Worm (Caenorhabditis elegans) whole organism, L4 larva: ENCODE measurements around the gene srd-42.
A peak's percentile ranks its signal among the peaks of the same experiment; 100 is the strongest.

Source experiments
- F37D6.2 ChIP-seq: sonication (generic microtip); optimal IDR thresholded peaks from 2 replicates; lab custom pipeline; 2016; ENCODE audit warnings: mild to moderate bottlenecking, missing genetic modification characterization, missing compliant biosample characterization
- F44E2.7 ChIP-seq: fragments of 200-800 bp; sonication (Bioruptor generic); IDR thresholded peaks from 2 replicates; pipeline ENCODE4 v2.1.2; 2022; ENCODE audit warnings: missing genetic modification characterization, missing compliant biosample characterization
- F49E8.2 ChIP-seq: sonication (generic microtip); optimal IDR thresholded peaks from 2 replicates; lab custom pipeline; 2016; ENCODE audit warnings: missing compliant biosample characterization, mild to moderate bottlenecking, missing genetic modification characterization, borderline replicate concordance
- T26A8.4 ChIP-seq: fragments of 200-800 bp; sonication (Bioruptor generic); IDR thresholded peaks from 2 replicates; pipeline ENCODE4 v1.3.6; 2022; ENCODE audit warnings: missing genetic modification characterization, missing compliant biosample characterization
- Y48G9A.11 ChIP-seq: fragments of 200-800 bp; sonication (Bioruptor generic); IDR thresholded peaks from 2 replicates; pipeline ENCODE4 v1.3.6; 2022; ENCODE audit warnings: missing genetic modification reagents, missing genetic modification characterization, missing compliant biosample characterization
- Y75B8A.6 ChIP-seq: fragments of 200-800 bp; sonication (Bioruptor generic); IDR thresholded peaks from 2 replicates; pipeline ENCODE4 v1.3.6; 2022; ENCODE audit warnings: missing genetic modification reagents, missing genetic modification characterization, missing compliant biosample characterization
- aly-2 ChIP-seq: sonication (generic microtip); optimal IDR thresholded peaks from 2 replicates; lab custom pipeline; 2018; ENCODE audit warnings: missing biosample characterization, missing genetic modification characterization
- ama-1 ChIP-seq: fragments of 150-350 bp; optimal IDR thresholded peaks from 2 replicates; lab custom pipeline; 2014; ENCODE audit warnings: inconsistent platforms, mixed read lengths
- arid-1 ChIP-seq: fragments of 200-800 bp; sonication (Bioruptor generic); conservative IDR thresholded peaks from 2 replicates; pipeline ENCODE4 v1.3.6; 2022; ENCODE audit warnings: missing genetic modification reagents, missing genetic modification characterization, missing compliant biosample characterization
- attf-4 ChIP-seq: sonication (generic microtip); optimal IDR thresholded peaks from 3 replicates; lab custom pipeline; 2017; ENCODE audit warnings: missing biosample characterization, missing genetic modification characterization
- ceh-20 ChIP-seq: fragments of 200-800 bp; sonication (Bioruptor generic); IDR thresholded peaks from 2 replicates; pipeline ENCODE4 v1.3.6; 2022; ENCODE audit warnings: missing genetic modification reagents, missing genetic modification characterization, missing compliant biosample characterization
- ceh-28 ChIP-seq: fragments of 150-350 bp; optimal IDR thresholded peaks from 2 replicates; lab custom pipeline; 2014; ENCODE audit warnings: missing biosample characterization, missing genetic modification reagents, missing genetic modification characterization
- ceh-32 ChIP-seq: sonication (generic microtip); optimal IDR thresholded peaks from 2 replicates; lab custom pipeline; 2016; ENCODE audit warnings: mild to moderate bottlenecking, missing genetic modification characterization, missing compliant biosample characterization; ENCODE audit not compliant: poor library complexity
- ceh-44 ChIP-seq: fragments of 200-800 bp; sonication (Bioruptor generic); IDR thresholded peaks from 2 replicates; pipeline ENCODE4 v1.3.6; 2022; ENCODE audit warnings: missing genetic modification reagents, missing genetic modification characterization, missing compliant biosample characterization
- ces-1 ChIP-seq: fragments of 150-350 bp; sonication (generic microtip); optimal IDR thresholded peaks from 4 replicates; lab custom pipeline; 2014; ENCODE audit warnings: missing biosample characterization, missing genetic modification reagents, missing genetic modification characterization
- daf-19 ChIP-seq: fragments of 200-800 bp; sonication (Bioruptor generic); conservative IDR thresholded peaks from 2 replicates; pipeline ENCODE4 v1.3.6; 2022; ENCODE audit warnings: missing genetic modification characterization, missing compliant biosample characterization
- daf-8 ChIP-seq: fragments of 200-800 bp; sonication (Bioruptor generic); IDR thresholded peaks from 2 replicates; pipeline ENCODE4 v1.3.6; 2022; ENCODE audit warnings: missing genetic modification characterization, missing compliant biosample characterization
- dmd-6 ChIP-seq: fragments of 200-800 bp; sonication (Bioruptor generic); IDR thresholded peaks from 2 replicates; pipeline ENCODE4 v1.3.6; 2022; ENCODE audit warnings: missing genetic modification reagents, missing genetic modification characterization, missing compliant biosample characterization
- dmd-8 ChIP-seq: fragments of 200-800 bp; sonication (Bioruptor generic); IDR thresholded peaks from 2 replicates; pipeline ENCODE4 v1.3.6; 2022; ENCODE audit warnings: missing genetic modification characterization, missing compliant biosample characterization
- dve-1 ChIP-seq: sonication (generic microtip); optimal IDR thresholded peaks from 2 replicates; lab custom pipeline; 2017; ENCODE audit warnings: antibody characterized with exemption, mild to moderate bottlenecking, missing genetic modification characterization, missing compliant biosample characterization; ENCODE audit not compliant: insufficient read depth
- fkh-10 ChIP-seq: fragments of 150-350 bp; optimal IDR thresholded peaks from 2 replicates; lab custom pipeline; 2014; ENCODE audit warnings: missing biosample characterization, missing genetic modification reagents, missing genetic modification characterization
- fos-1 ChIP-seq: fragments of 150-350 bp; optimal IDR thresholded peaks from 2 replicates; lab custom pipeline; 2014; ENCODE audit warnings: missing biosample characterization, missing genetic modification characterization
- gei-8 ChIP-seq: fragments of 200-800 bp; sonication (Bioruptor generic); optimal IDR thresholded peaks from 2 replicates; lab custom pipeline; 2018; ENCODE audit warnings: mild to moderate bottlenecking, missing genetic modification characterization, missing compliant biosample characterization
- hif-1 ChIP-seq, 2 experiments: sonication (generic microtip); optimal IDR thresholded peaks; 2 replicates each; lab custom pipeline; 2016 to 2017; ENCODE audit warnings: missing compliant biosample characterization in 2 of 2, missing genetic modification characterization in 2 of 2, missing genetic modification reagents in 2 of 2, missing genotype in 2 of 2, mild to moderate bottlenecking in 1 of 2
- hlh-11 ChIP-seq: fragments of 200-800 bp; sonication (Bioruptor generic); optimal IDR thresholded peaks from 2 replicates; lab custom pipeline; 2018; ENCODE audit warnings: mild to moderate bottlenecking, missing genetic modification characterization, missing compliant biosample characterization
- jun-1 ChIP-seq: fragments of 150-350 bp; optimal IDR thresholded peaks from 2 replicates; lab custom pipeline; 2014; ENCODE audit warnings: missing biosample characterization, missing genetic modification reagents, missing genetic modification characterization
- lim-7 ChIP-seq: fragments of 200-800 bp; sonication (Bioruptor generic); IDR thresholded peaks from 2 replicates; pipeline ENCODE4 v1.3.6; 2022; ENCODE audit warnings: missing genetic modification characterization, missing compliant biosample characterization
- lin-13 ChIP-seq: fragments of 150-350 bp; optimal IDR thresholded peaks from 2 replicates; lab custom pipeline; 2014; ENCODE audit warnings: missing biosample characterization, missing genetic modification reagents, missing genetic modification characterization
- lin-29 ChIP-seq: fragments of 200-800 bp; sonication (Bioruptor generic); IDR thresholded peaks from 2 replicates; pipeline ENCODE4 v1.3.6; 2022; ENCODE audit warnings: missing genetic modification reagents, missing genetic modification characterization, missing compliant biosample characterization
- lin-39 ChIP-seq: fragments of 150-350 bp; optimal IDR thresholded peaks from 2 replicates; lab custom pipeline; 2014; ENCODE audit warnings: missing biosample characterization, missing genetic modification reagents, missing genetic modification characterization
- lir-3 ChIP-seq: sonication (generic microtip); optimal IDR thresholded peaks from 2 replicates; lab custom pipeline; 2016; ENCODE audit warnings: mild to moderate bottlenecking, missing genetic modification characterization, missing compliant biosample characterization
- madf-5 ChIP-seq, 2 experiments: fragments of 200-800 bp; sonication (Bioruptor generic); IDR thresholded peaks; 2 replicates each; pipeline ENCODE4 v1.3.6; 2022; ENCODE audit warnings: missing compliant biosample characterization in 2 of 2, missing genetic modification characterization in 2 of 2
- mdl-1 ChIP-seq, 2 experiments: fragments of 150-350 bp in 1 of 2; sonication (generic microtip) in 1 of 2; optimal IDR thresholded peaks; 2 replicates each; lab custom pipeline; 2014 to 2017; ENCODE audit warnings: missing biosample characterization in 2 of 2, missing genetic modification characterization in 2 of 2
- mxl-2 ChIP-seq: fragments of 200-800 bp; sonication (Bioruptor generic); conservative IDR thresholded peaks from 2 replicates; pipeline ENCODE4 v1.3.6; 2022; ENCODE audit warnings: missing genetic modification reagents, missing genetic modification characterization, missing compliant biosample characterization
- nhr-10 ChIP-seq: fragments of 150-350 bp; optimal IDR thresholded peaks from 2 replicates; lab custom pipeline; 2014; ENCODE audit warnings: missing biosample characterization, missing genetic modification characterization
- nhr-11 ChIP-seq: fragments of 150-350 bp; optimal IDR thresholded peaks from 2 replicates; lab custom pipeline; 2014; ENCODE audit warnings: missing biosample characterization, missing genetic modification characterization
- nhr-237 ChIP-seq: sonication (generic microtip); optimal IDR thresholded peaks from 2 replicates; lab custom pipeline; 2017; ENCODE audit warnings: missing biosample characterization, missing genetic modification characterization
- nhr-25 ChIP-seq: sonication (generic microtip); optimal IDR thresholded peaks from 2 replicates; lab custom pipeline; 2017; ENCODE audit warnings: missing genetic modification characterization, mild to moderate bottlenecking, missing compliant biosample characterization, antibody characterized with exemption, moderate library complexity, borderline replicate concordance; ENCODE audit not compliant: insufficient read depth
- nhr-42 ChIP-seq: fragments of 200-800 bp; sonication (Bioruptor generic); IDR thresholded peaks from 2 replicates; pipeline ENCODE4 v1.3.6; 2022; ENCODE audit warnings: missing genetic modification characterization, missing compliant biosample characterization
- nhr-48 ChIP-seq: sonication (generic microtip); optimal IDR thresholded peaks from 2 replicates; lab custom pipeline; 2016; ENCODE audit warnings: mild to moderate bottlenecking, missing genetic modification characterization, missing compliant biosample characterization
- nhr-6 ChIP-seq: fragments of 150-350 bp; optimal IDR thresholded peaks from 2 replicates; lab custom pipeline; 2014; ENCODE audit warnings: missing biosample characterization, missing genetic modification characterization
- nhr-76 ChIP-seq: fragments of 150-350 bp; optimal IDR thresholded peaks from 2 replicates; lab custom pipeline; 2014; ENCODE audit warnings: missing biosample characterization, missing genetic modification characterization
- nhr-77 ChIP-seq: fragments of 150-350 bp; optimal IDR thresholded peaks from 2 replicates; lab custom pipeline; 2014; ENCODE audit warnings: missing biosample characterization, missing genetic modification characterization
- set-16 ChIP-seq: fragments of 200-800 bp; sonication (Bioruptor generic); IDR thresholded peaks from 2 replicates; pipeline ENCODE4 v1.3.6; 2022; ENCODE audit warnings: missing genetic modification reagents, missing genetic modification characterization, missing compliant biosample characterization
- snpc-1.2 ChIP-seq: fragments of 200-800 bp; sonication (Bioruptor generic); IDR thresholded peaks from 2 replicates; pipeline ENCODE4 v1.3.6; 2022; ENCODE audit warnings: missing genetic modification reagents, missing genetic modification characterization, missing compliant biosample characterization
- spr-1 ChIP-seq: sonication (generic microtip); optimal IDR thresholded peaks from 2 replicates; lab custom pipeline; 2016; ENCODE audit warnings: mild to moderate bottlenecking, missing genetic modification characterization, missing compliant biosample characterization
- spr-3 ChIP-seq: fragments of 200-800 bp; sonication (Bioruptor generic); optimal IDR thresholded peaks from 2 replicates; lab custom pipeline; 2018; ENCODE audit warnings: mild to moderate bottlenecking, missing genetic modification characterization, missing compliant biosample characterization
- unc-130 ChIP-seq: sonication (generic microtip); optimal IDR thresholded peaks from 2 replicates; lab custom pipeline; 2016; ENCODE audit warnings: missing genetic modification reagents, missing genetic modification characterization, missing compliant biosample characterization
- unc-62 ChIP-seq, 3 experiments: fragments of 150-350 bp in 1 of 3; sonication (generic microtip); optimal IDR thresholded peaks in 2 of 3; peaks in 1 of 3; 1 replicate in 1 of 3; 2 replicates in 2 of 3; lab custom pipeline; 2014 to 2017; ENCODE audit warnings: missing biosample characterization in 3 of 3, missing genetic modification characterization in 3 of 3, missing genetic modification reagents in 3 of 3, missing genotype in 1 of 3
- vab-7 ChIP-seq: fragments of 200-800 bp; sonication (Bioruptor generic); IDR thresholded peaks from 2 replicates; pipeline ENCODE4 v1.3.6; 2022; ENCODE audit warnings: missing genetic modification reagents, missing genetic modification characterization, missing compliant biosample characterization

Gene srd-42

ce11 chrX:13306869-13307446 lies 3.7 kb upstream of the srd-42 start (continued):
- peak; percentile 83 for TF ChIP-seq lin-29
- no peak for TF ChIP-seq nhr-76 (tag; lab: Kevin White, UChicago)
- TF ChIP-seq mxl-2, result peak; percentile 79
- peak; percentile 91 for TF ChIP-seq arid-1 (GFP tag; lab: Robert Waterston, UW)
- no peak for TF ChIP-seq hlh-11 (tag; lab: Kevin White, UChicago)
- TF ChIP-seq hif-1 (tag; optimal IDR thresholded peaks at IDR 0.05; lab: Kevin White, UChicago), result no peak
- peak; percentile 87 for TF ChIP-seq ceh-44 (GFP tag; lab: Robert Waterston, UW)
- TF ChIP-seq lir-3, result peak; percentile 89
- TF ChIP-seq ama-1 (lab: Kevin White, UChicago), result no peak
- TF ChIP-seq daf-19 (GFP tag; lab: Robert Waterston, UW), result peak; percentile 97
- no peak for TF ChIP-seq lin-39 (tag; lab: Kevin White, UChicago)
- peak; percentile 94 for TF ChIP-seq F44E2.7 (GFP tag; lab: Robert Waterston, UW)
- TF ChIP-seq nhr-10 (tag; lab: Kevin White, UChicago), result no peak
- peak; percentile 73 for TF ChIP-seq Y48G9A.11
- no peak for TF ChIP-seq fos-1
- TF ChIP-seq dmd-6 (GFP tag; lab: Robert Waterston, UW), result peak; percentile 76
- peak; percentile 94 for TF ChIP-seq dve-1
- TF ChIP-seq nhr-48 (tag; lab: Kevin White, UChicago), result peak; percentile 78
- peak; percentile 82; the same call in 1 of the 2 replicates for TF ChIP-seq daf-8 (GFP tag; lab: Robert Waterston, UW)
- TF ChIP-seq ceh-32, result peak; percentile 79
- peak; percentile 87 to 97 for TF ChIP-seq madf-5 (GFP tag; IDR thresholded peaks at IDR 0.05; lab: Robert Waterston, UW)
- TF ChIP-seq fkh-10, result peak; percentile 31
- TF ChIP-seq unc-130, result peak; percentile 81
- TF ChIP-seq nhr-77 (tag; lab: Kevin White, UChicago), result peak; percentile 71
- TF ChIP-seq nhr-6 (tag; lab: Kevin White, UChicago), result peak; percentile 63
- TF ChIP-seq gei-8 (GFP tag; lab: Kevin White, UChicago), result peak; percentile 74
- peak; percentile 56 for TF ChIP-seq lin-13 (GFP tag; lab: Kevin White, UChicago)
- TF ChIP-seq ceh-20 (GFP tag; lab: Robert Waterston, UW), result peak; percentile 85
- peak; percentile 98 for TF ChIP-seq lim-7
- TF ChIP-seq T26A8.4 (GFP tag; lab: Robert Waterston, UW), result no peak
- TF ChIP-seq aly-2, result no peak
- peak; percentile 78 for TF ChIP-seq F37D6.2
- peak; percentile 83 for TF ChIP-seq spr-3
- TF ChIP-seq F49E8.2 (tag; lab: Kevin White, UChicago), result peak; percentile 87
- TF ChIP-seq dmd-8 (GFP tag; lab: Robert Waterston, UW), result peak; percentile 97
- peak; percentile 92 for TF ChIP-seq snpc-1.2 (GFP tag; lab: Robert Waterston, UW)
- peak; percentile 79 for TF ChIP-seq spr-1 (tag; lab: Kevin White, UChicago)
- TF ChIP-seq unc-62 (GFP tag; optimal IDR thresholded peaks at IDR 0.05 in 1 of 2; lab: Kevin White, UChicago), result peak in 1 of 2 experiments; percentile 96
- TF ChIP-seq unc-62 (tag; optimal IDR thresholded peaks at IDR 0.05; lab: Kevin White, UChicago), result no peak
- TF ChIP-seq ces-1 (GFP tag; lab: Kevin White, UChicago), result peak; percentile 23
- TF ChIP-seq attf-4 (tag; lab: Kevin White, UChicago), result no peak
- no peak for TF ChIP-seq set-16 (GFP tag; lab: Robert Waterston, UW)
- TF ChIP-seq nhr-25 (tag; lab: Kevin White, UChicago), result no peak
- peak; percentile 96 for TF ChIP-seq Y75B8A.6 (GFP tag; lab: Robert Waterston, UW)
- TF ChIP-seq nhr-42 (GFP tag; lab: Robert Waterston, UW), result peak; percentile 77
- no peak for TF ChIP-seq nhr-237 (tag; lab: Kevin White, UChicago)
- TF ChIP-seq vab-7 (GFP tag; lab: Robert Waterston, UW), result peak; percentile 98
- TF ChIP-seq jun-1, result peak; percentile 43
- peak; percentile 60 for TF ChIP-seq nhr-11 (tag; lab: Kevin White, UChicago)
- no peak for TF ChIP-seq ceh-28
- TF ChIP-seq mdl-1 (tag; optimal IDR thresholded peaks at IDR 0.05; lab: Kevin White, UChicago), result peak; percentile 42 to 64
